Worm (Caenorhabditis elegans) whole organism, mixed stage, embryonic: ENCODE results near the gene srt-70.

ENCODE experiments used
- ceh-43 ChIP-seq: fragments of 200-800 bp; sonication (Bioruptor generic); optimal IDR thresholded peaks from 2 replicates; lab custom pipeline; 2018; ENCODE audit warnings: mild to moderate bottlenecking, missing genetic modification characterization, moderate library complexity, missing compliant biosample characterization
- elt-3 ChIP-seq: fragments of 150-350 bp; optimal IDR thresholded peaks from 2 replicates; lab custom pipeline; 2014; ENCODE audit warnings: missing biosample characterization, missing genetic modification characterization
- lsy-2 ChIP-seq: fragments of 150-350 bp; optimal IDR thresholded peaks from 2 replicates; lab custom pipeline; 2014; ENCODE audit warnings: missing biosample characterization, missing genetic modification characterization
- nhr-28 ChIP-seq: fragments of 150-350 bp; optimal IDR thresholded peaks from 2 replicates; lab custom pipeline; 2014; ENCODE audit warnings: missing biosample characterization, missing genetic modification characterization
- sptf-1 ChIP-seq: sonication (generic microtip); optimal IDR thresholded peaks from 2 replicates; lab custom pipeline; 2017; ENCODE audit warnings: mild to moderate bottlenecking, missing genetic modification characterization, moderate library complexity, missing compliant biosample characterization
- unc-62 ChIP-seq: fragments of 150-350 bp; optimal IDR thresholded peaks from 2 replicates; lab custom pipeline; 2014; ENCODE audit warnings: missing biosample characterization, missing genetic modification reagents, missing genetic modification characterization

DNA sequence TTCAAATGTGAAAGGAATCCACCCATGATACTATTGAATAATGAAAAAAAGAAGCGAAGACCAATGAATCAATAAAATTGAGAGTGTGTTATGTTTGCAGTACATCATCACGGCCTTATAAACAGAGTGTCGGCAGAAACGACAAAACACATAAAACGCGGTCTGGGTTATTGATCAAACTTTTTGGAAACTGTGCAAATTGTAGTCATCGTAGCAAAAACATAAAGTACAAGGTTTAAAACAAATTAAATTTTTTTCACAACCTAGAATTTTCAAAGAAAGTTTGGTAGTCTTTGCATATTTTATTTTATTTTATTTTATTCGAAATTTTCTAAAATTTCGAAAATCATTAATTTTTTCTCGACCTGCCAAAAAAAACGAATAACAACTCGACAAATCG is 16.3 kb downstream of the srt-70 start, which contains the start of gene cest-35.1:
- TF ChIP-seq sptf-1 (tag; lab: Kevin White, UChicago) (no peak), lsy-2 (tag; lab: Kevin White, UChicago) (no peak), elt-3 (no peak), unc-62 (GFP tag; lab: Kevin White, UChicago) (no peak), ceh-43 (no peak), nhr-28 (tag; lab: Kevin White, UChicago) (no peak)
